Fruit fly (Drosophila melanogaster) whole organism: Measurements from ENCODE around the gene a5.

Experiments
- CG8478 ChIP-seq: fragments of >200 bp; optimal IDR thresholded peaks from 2 replicates; lab custom pipeline; 2018; ENCODE audit warnings: inconsistent platforms
- Dll ChIP-seq: fragments of >200 bp; optimal IDR thresholded peaks from 2 replicates; lab custom pipeline; 2017
- EcR ChIP-seq, 2 experiments: fragments of >200 bp; optimal IDR thresholded peaks; 2 replicates each; lab custom pipeline; 2017; ENCODE audit warnings: missing biosample characterization in 2 of 2, missing genetic modification characterization in 2 of 2, missing genetic modification reagents in 2 of 2
- pan ChIP-seq: fragments of >200 bp; optimal IDR thresholded peaks from 2 replicates; lab custom pipeline; 2017
- psq ChIP-seq: fragments of >200 bp; optimal IDR thresholded peaks from 2 replicates; lab custom pipeline; 2017
- usp ChIP-seq: fragments of >200 bp; optimal IDR thresholded peaks from 2 replicates; lab custom pipeline; 2017; ENCODE audit warnings: missing biosample characterization, missing genetic modification characterization, mixed read lengths

The a5 gene

dm6 chr2L:1361771-1362632 is 33.0 kb downstream of the a5 start, which contains the start of gene NLaz:
Gene NLaz (minus strand): TSS chr2L:1361821.
- peak in 1 of 2 experiments; percentile 46 for TF ChIP-seq EcR (GFP tag; optimal IDR thresholded peaks at IDR 0.05; lab: Kevin White, UChicago)
- TF ChIP-seq pan (lab: Kevin White, UChicago) = no peak
- no peak for TF ChIP-seq Dll (lab: Kevin White, UChicago)
- TF ChIP-seq usp (GFP tag; lab: Kevin White, UChicago) = no peak

- TF ChIP-seq psq (no peak), usp (GFP tag; lab: Kevin White, UChicago) (no peak), pan (lab: Kevin White, UChicago) (no peak), EcR (GFP tag; optimal IDR thresholded peaks at IDR 0.05; lab: Kevin White, UChicago) (no peak), CG8478 (lab: Kevin White, UChicago) (no peak), Dll (lab: Kevin White, UChicago) (no peak)
These were observed 36.1 kb downstream of the a5 start for dm6 chr2L:1365037-1365436.

dm6 chr2L:1367696-1368095 is 38.7 kb downstream of the a5 start, which contains the start of gene CG14346:
Gene CG14346 (plus strand): TSS chr2L:1367996.
- TF ChIP-seq pan (lab: Kevin White, UChicago) = no peak
- TF ChIP-seq psq = no peak
- TF ChIP-seq Dll (lab: Kevin White, UChicago) = no peak
- TF ChIP-seq CG8478 (lab: Kevin White, UChicago) = no peak
- no peak for TF ChIP-seq usp (GFP tag; lab: Kevin White, UChicago)
- no peak for TF ChIP-seq EcR (GFP tag; optimal IDR thresholded peaks at IDR 0.05; lab: Kevin White, UChicago)

- no peak for TF ChIP-seq Dll (lab: Kevin White, UChicago)
- TF ChIP-seq EcR (GFP tag; optimal IDR thresholded peaks at IDR 0.05; lab: Kevin White, UChicago) = no peak
- no peak for TF ChIP-seq psq
- no peak for TF ChIP-seq usp (GFP tag; lab: Kevin White, UChicago)
- TF ChIP-seq pan (lab: Kevin White, UChicago) = no peak
- no peak for TF ChIP-seq CG8478 (lab: Kevin White, UChicago)
These were observed 48.7 kb downstream of the a5 start for dm6 chr2L:1377635-1378034.
